Worm (Caenorhabditis elegans): ENCODE data around the gene metl-5.
A peak's percentile ranks its signal among the peaks of the same experiment; 100 is the strongest.

metl-5 gene

ce11 chrIII:4785714-4786113 lies 17.1 kb upstream of the metl-5 start, which contains the start of gene mel-28:
TSS of gene mel-28 (plus strand) at chrIII:4786080.
- TF ChIP-seq attf-5 (GFP tag; optimal IDR thresholded peaks at IDR 0.05) (peak; percentile 33), nfya-2 (GFP tag; IDR thresholded peaks at IDR 0.05) (no peak), let-526 (GFP tag; IDR thresholded peaks at IDR 0.05) (no peak), F52B5.7 (tag; optimal IDR thresholded peaks at IDR 0.05) (no peak), atf-7 (tag; optimal IDR thresholded peaks at IDR 0.05) (no peak), ceh-79 (tag; optimal IDR thresholded peaks at IDR 0.05) (no peak)

ce11 chrIII:4792560-4793136 lies 10.2 kb upstream of the metl-5 start, which contains the start of gene mip-1:
TSS of gene mip-1 (plus strand) at chrIII:4793086.
- TF ChIP-seq cebp-1 (GFP tag; IDR thresholded peaks at IDR 0.05) (no peak), cebp-1 (tag; optimal IDR thresholded peaks at IDR 0.05) (no peak), ceh-100 (GFP tag; IDR thresholded peaks at IDR 0.05) (no peak), cebp-2 (GFP tag; IDR thresholded peaks at IDR 0.05) (no peak), C06A6.2 (GFP tag; conservative IDR thresholded peaks at IDR 0.05) (no peak), let-607 (tag; optimal IDR thresholded peaks at IDR 0.05) (no peak), sptf-2 (GFP tag; optimal IDR thresholded peaks at IDR 0.05) (no peak), snpc-1.1 (tag; optimal IDR thresholded peaks at IDR 0.05; ENCODE audit: insufficient read depth) (no peak), lin-35 (GFP tag; optimal IDR thresholded peaks at IDR 0.05) (no peak), sea-2 (GFP tag; IDR thresholded peaks at IDR 0.05) (no peak), rcor-1 (GFP tag; IDR thresholded peaks at IDR 0.05) (no peak), snpc-1.3 (tag; optimal IDR thresholded peaks at IDR 0.05; ENCODE audit: insufficient read depth) (peak; percentile 19), hrde-1 (tag; optimal IDR thresholded peaks at IDR 0.05; ENCODE audit: borderline replicate concordance) (no peak), ets-4 (GFP tag; optimal IDR thresholded peaks at IDR 0.05) (no peak), F33H1.4 (GFP tag; IDR thresholded peaks at IDR 0.05) (peak; percentile 77), madf-10 (tag; optimal IDR thresholded peaks at IDR 0.05) (no peak), C17E4.6 (GFP tag; IDR thresholded peaks at IDR 0.05) (no peak), hlh-12 (tag; optimal IDR thresholded peaks at IDR 0.05) (no peak), madf-6 (GFP tag; IDR thresholded peaks at IDR 0.05) (peak; percentile 88), Y56A3A.18 (GFP tag; IDR thresholded peaks at IDR 0.05) (no peak), efl-1 (GFP tag; optimal IDR thresholded peaks at IDR 0.05) (peak; percentile 87), ceh-91 (GFP tag; IDR thresholded peaks at IDR 0.05) (peak; percentile 59), D2030.7 (GFP tag; IDR thresholded peaks at IDR 0.05) (peak; percentile 46), B0261.1 (tag; optimal IDR thresholded peaks at IDR 0.05) (no peak), athp-1 (tag; optimal IDR thresholded peaks at IDR 0.05) (no peak), ceh-40 (GFP tag; IDR thresholded peaks at IDR 0.05) (no peak), F57C9.4 (tag; optimal IDR thresholded peaks at IDR 0.05) (no peak), snpc-3.4 (tag; optimal IDR thresholded peaks at IDR 0.05) (peak; percentile 65), lin-54 (GFP tag; optimal IDR thresholded peaks at IDR 0.05) (peak; percentile 84), lir-1 (GFP tag; conservative IDR thresholded peaks at IDR 0.05) (no peak), Y67H2A.10 (GFP tag; conservative IDR thresholded peaks at IDR 0.05) (no peak), xnd-1 (tag; optimal IDR thresholded peaks at IDR 0.05) (peak; percentile 68), ama-1 (optimal IDR thresholded peaks at IDR 0.05) (no peak), ama-1 (GFP tag; optimal IDR thresholded peaks at IDR 0.05) (no peak), lsy-27 (tag; optimal IDR thresholded peaks at IDR 0.05; ENCODE audit: borderline replicate concordance, insufficient read depth) (no peak), ccch-3 (GFP tag; optimal IDR thresholded peaks at IDR 0.05) (no peak), nfya-1 (tag; optimal IDR thresholded peaks at IDR 0.05; ENCODE audit: borderline replicate concordance, insufficient read depth) (no peak), ceh-27 (GFP tag; optimal IDR thresholded peaks at IDR 0.05) (no peak), nfyb-1 (GFP tag; IDR thresholded peaks at IDR 0.05) (no peak), nhr-27 (tag; optimal IDR thresholded peaks at IDR 0.05) (no peak), ekl-4 (GFP tag; IDR thresholded peaks at IDR 0.05) (no peak)
